Worm (Caenorhabditis elegans): ENCODE measurements around the gene cyp-13A1.
A peak's percentile ranks its signal among the peaks of the same experiment; 100 is the strongest.

cyp-13A1 gene

DNA sequence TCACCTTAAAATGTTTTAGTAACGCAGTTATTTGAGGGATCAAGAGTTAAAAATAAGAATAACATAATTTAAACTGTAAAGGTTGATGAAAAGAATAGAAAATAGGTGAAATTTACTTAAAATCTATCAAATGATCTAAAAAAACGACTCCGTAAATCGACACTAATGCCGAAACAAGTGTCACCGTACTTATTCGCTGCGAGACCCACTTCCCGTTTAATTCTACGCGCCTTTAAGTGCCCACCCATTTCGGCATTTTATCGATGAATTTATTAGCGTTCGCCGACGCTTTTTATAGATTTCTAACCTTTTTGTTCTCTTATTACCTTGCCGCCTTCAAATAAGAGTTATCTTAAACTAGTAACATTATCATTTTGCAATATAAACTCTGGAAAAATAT is 35.7 kb downstream of the cyp-13A1 start, which contains the start of the genes Y53C12B.1 and nos-3:
Gene Y53C12B.1, minus strand, starts transcription at position 10 of the 400 bp plus-strand sequence.
Gene nos-3, plus strand, starts transcription at position 248 of the 400 bp plus-strand sequence.
- TF ChIP-seq ceh-44 (GFP tag; IDR thresholded peaks at IDR 0.05) (no peak), ceh-20 (GFP tag; IDR thresholded peaks at IDR 0.05) (0 out of 2 replicates have a peak, but pooled peaks have one; percentile 13), ceh-32 (tag; optimal IDR thresholded peaks at IDR 0.05; ENCODE audit: poor library complexity) (no peak), ceh-28 (tag; optimal IDR thresholded peaks at IDR 0.05) (no peak), dmd-9 (GFP tag; IDR thresholded peaks at IDR 0.05) (no peak), lsy-2 (tag; optimal IDR thresholded peaks at IDR 0.05) (peak; percentile 95 to 99), arid-1 (GFP tag; conservative IDR thresholded peaks at IDR 0.05) (peak; percentile 57; the same call in 1 of the 2 replicates), daf-19 (GFP tag; conservative IDR thresholded peaks at IDR 0.05) (no peak), pha-4 (GFP tag; IDR thresholded peaks at IDR 0.05) (no peak), pha-4 (tag; optimal IDR thresholded peaks at IDR 0.05) (peak; percentile 79), F37D6.2 (tag; optimal IDR thresholded peaks at IDR 0.05) (no peak), daf-16 (GFP tag; optimal IDR thresholded peaks at IDR 0.05) (no peak), daf-16 (tag; optimal IDR thresholded peaks at IDR 0.05) (peak; percentile 51), dpl-1 (GFP tag; optimal IDR thresholded peaks at IDR 0.05) (peak; percentile 80), lin-1 (GFP tag; IDR thresholded peaks at IDR 0.05) (no peak), duxl-1 (tag; optimal IDR thresholded peaks at IDR 0.05; ENCODE audit: poor library complexity) (no peak), rbr-2 (tag; optimal IDR thresholded peaks at IDR 0.05) (peak; percentile 45), D1046.2 (GFP tag; IDR thresholded peaks at IDR 0.05) (peak; percentile 97), Y48G9A.11 (GFP tag; IDR thresholded peaks at IDR 0.05) (no peak), ztf-7 (tag; optimal IDR thresholded peaks at IDR 0.05) (peak; percentile 20), unc-130 (GFP tag; optimal IDR thresholded peaks at IDR 0.05) (peak; percentile 5), nhr-77 (tag; optimal IDR thresholded peaks at IDR 0.05) (peak; percentile 59), snpc-4 (tag; optimal IDR thresholded peaks at IDR 0.05) (no peak), spr-3 (GFP tag; optimal IDR thresholded peaks at IDR 0.05) (no peak), lin-13 (GFP tag; optimal IDR thresholded peaks at IDR 0.05) (peak; percentile 59), dmd-6 (GFP tag; IDR thresholded peaks at IDR 0.05) (peak; percentile 41), set-16 (GFP tag; IDR thresholded peaks at IDR 0.05) (no peak), nhr-28 (tag; optimal IDR thresholded peaks at IDR 0.05) (peak; percentile 55), sdz-12 (GFP tag; optimal IDR thresholded peaks at IDR 0.05) (no peak), nhr-237 (tag; optimal IDR thresholded peaks at IDR 0.05) (no peak), ces-1 (GFP tag; optimal IDR thresholded peaks at IDR 0.05) (no peak), ZK546.5 (tag; optimal IDR thresholded peaks at IDR 0.05) (no peak), zip-2 (tag; optimal IDR thresholded peaks at IDR 0.05) (no peak), hlh-11 (tag; optimal IDR thresholded peaks at IDR 0.05) (peak; percentile 62), mep-1 (tag; optimal IDR thresholded peaks at IDR 0.05) (peak; percentile 80), mdl-1 (tag; optimal IDR thresholded peaks at IDR 0.05) (no peak), zfp-2 (tag; optimal IDR thresholded peaks at IDR 0.05) (no peak), snpc-1.2 (GFP tag; IDR thresholded peaks at IDR 0.05) (no peak), Y75B8A.6 (GFP tag; IDR thresholded peaks at IDR 0.05) (no peak), mxl-3 (GFP tag; optimal IDR thresholded peaks at IDR 0.05) (no peak), R02D3.7 (tag; optimal IDR thresholded peaks at IDR 0.05) (peak; percentile 88), ceh-82 (tag; optimal IDR thresholded peaks at IDR 0.05) (no peak), hlh-30 (tag; optimal IDR thresholded peaks at IDR 0.05; ENCODE audit: insufficient read depth) (peak; percentile 76), ama-1 (optimal IDR thresholded peaks at IDR 0.05) (peak; percentile 54), unc-62 (GFP tag; optimal IDR thresholded peaks at IDR 0.05 in 1 of 2) (peak in 1 of 2 experiments; percentile 88), unc-62 (tag; optimal IDR thresholded peaks at IDR 0.05) (no peak), madf-9 (GFP tag; conservative IDR thresholded peaks at IDR 0.05) (no peak), hmg-1.1 (GFP tag; IDR thresholded peaks at IDR 0.05) (peak; percentile 56), php-3 (GFP tag; IDR thresholded peaks at IDR 0.05) (0 out of 2 replicates have a peak, but pooled peaks have one; percentile 16), lin-15B (tag; optimal IDR thresholded peaks at IDR 0.05) (no peak), lin-39 (tag; optimal IDR thresholded peaks at IDR 0.05) (no peak), T20F7.1 (GFP tag; optimal IDR thresholded peaks at IDR 0.05) (peak; percentile 68)
